Fruit fly (Drosophila melanogaster): ENCODE data around the gene CG12496.

dm6 chrX:2440219-2440618 is 29.5 kb upstream of the CG12496 start:
- TF ChIP-seq CG13424 (tag; optimal IDR thresholded peaks at IDR 0.05) (no peak), crol (GFP tag; IDR thresholded peaks at IDR 0.05) (no peak), CG7372 (GFP tag; IDR thresholded peaks at IDR 0.05) (no peak), CG30403 (GFP tag; optimal IDR thresholded peaks at IDR 0.05) (no peak), pb (GFP tag; optimal IDR thresholded peaks at IDR 0.05) (no peak), CG7357 (GFP tag; IDR thresholded peaks at IDR 0.05) (no peak), CG1233 (GFP tag; optimal IDR thresholded peaks at IDR 0.05) (no peak), croc (GFP tag; conservative IDR thresholded peaks at IDR 0.05) (no peak), D19A (tag; optimal IDR thresholded peaks at IDR 0.05) (no peak)

Data from whole organism, embryonic.